Fruit fly (Drosophila melanogaster): Measurements from ENCODE around the gene Task6.

The Task6 gene

DNA sequence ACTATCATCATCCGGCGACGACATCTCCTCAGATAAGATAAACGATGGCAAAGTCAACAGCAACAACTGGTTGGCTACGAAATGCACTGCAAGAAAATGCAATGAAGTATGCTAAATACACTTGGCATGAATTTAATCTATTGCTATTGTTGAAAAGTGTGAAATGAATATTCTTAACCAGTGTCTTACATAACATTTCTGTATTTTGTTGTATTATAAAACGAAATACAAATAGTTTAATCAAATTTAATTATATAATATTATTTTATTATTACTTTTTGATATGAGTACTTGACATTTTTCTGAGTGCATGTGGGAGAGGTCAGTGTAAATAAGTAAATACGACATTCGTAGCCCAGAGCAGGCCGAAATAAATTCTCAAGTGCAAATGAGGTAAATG lies 39.2 kb upstream of the Task6 start (continued):
- TF ChIP-seq CG1233 (GFP tag; optimal IDR thresholded peaks at IDR 0.05) (peak; percentile 51), inv (GFP tag; IDR thresholded peaks at IDR 0.05; ENCODE audit: partially characterized antibody) (no peak), CG4707 (GFP tag; optimal IDR thresholded peaks at IDR 0.05) (no peak), tap (tag; optimal IDR thresholded peaks at IDR 0.05) (peak; percentile 25), cad (GFP tag; optimal IDR thresholded peaks at IDR 0.05) (no peak), Max (GFP tag; optimal IDR thresholded peaks at IDR 0.05) (no peak), GATAe (GFP tag; conservative IDR thresholded peaks at IDR 0.05) (no peak), Myb (GFP tag; optimal IDR thresholded peaks at IDR 0.05) (no peak), da (GFP tag; optimal IDR thresholded peaks at IDR 0.05) (no peak), CG30431 (GFP tag; optimal IDR thresholded peaks at IDR 0.05) (peak; percentile 17), CG4360 (GFP tag; IDR thresholded peaks at IDR 0.05) (no peak), sob (GFP tag; IDR thresholded peaks at IDR 0.05) (no peak), gcm2 (GFP tag; optimal IDR thresholded peaks at IDR 0.05) (no peak), lola (GFP tag; optimal IDR thresholded peaks at IDR 0.05) (peak in 1 of 3 experiments; percentile 43), CG10147 (GFP tag; optimal IDR thresholded peaks at IDR 0.05) (no peak), ewg (GFP tag; optimal IDR thresholded peaks at IDR 0.05) (no peak), B-H1 (GFP tag; IDR thresholded peaks at IDR 0.05) (no peak), H15 (GFP tag; IDR thresholded peaks at IDR 0.05) (no peak), CG5953 (GFP tag; IDR thresholded peaks at IDR 0.05) (no peak), CrebB (tag; optimal IDR thresholded peaks at IDR 0.05) (no peak), toy (GFP tag; IDR thresholded peaks at IDR 0.05) (no peak), CG1529 (GFP tag; optimal IDR thresholded peaks at IDR 0.05) (peak; percentile 22), Gug (GFP tag; IDR thresholded peaks at IDR 0.05) (no peak), pros (GFP tag; optimal IDR thresholded peaks at IDR 0.05) (no peak), CG31365 (tag; optimal IDR thresholded peaks at IDR 0.05) (no peak), Nf-YB (GFP tag; optimal IDR thresholded peaks at IDR 0.05) (no peak), CG11504 (tag; optimal IDR thresholded peaks at IDR 0.05) (peak; percentile 35), CG12942 (GFP tag; optimal IDR thresholded peaks at IDR 0.05) (no peak), ab (GFP tag; optimal IDR thresholded peaks at IDR 0.05) (no peak), CG8281 (tag; optimal IDR thresholded peaks at IDR 0.05) (no peak), Six4 (GFP tag; optimal IDR thresholded peaks at IDR 0.05) (peak; percentile 3), zf30C (GFP tag; optimal IDR thresholded peaks at IDR 0.05) (peak; percentile 68), slbo (GFP tag; IDR thresholded peaks at IDR 0.05) (no peak), Camta (GFP tag; optimal IDR thresholded peaks at IDR 0.05) (no peak), Hmx (GFP tag; optimal IDR thresholded peaks at IDR 0.05) (no peak), luna (GFP tag; optimal IDR thresholded peaks at IDR 0.05) (no peak), Kr (GFP tag; optimal IDR thresholded peaks at IDR 0.05) (no peak), HLH54F (GFP tag; optimal IDR thresholded peaks at IDR 0.05) (no peak), Med (GFP tag) (peak; percentile 45), Fer1 (GFP tag; optimal IDR thresholded peaks at IDR 0.05) (peak; percentile 30), HLH3B (GFP tag; IDR thresholded peaks at IDR 0.05) (peak; percentile 37; the same call in 1 of the 2 replicates), Dip2 (GFP tag; IDR thresholded peaks at IDR 0.05) (no peak), gem (tag; optimal IDR thresholded peaks at IDR 0.05) (peak; percentile 76), CG12744 (GFP tag; optimal IDR thresholded peaks at IDR 0.05) (no peak), croc (GFP tag; conservative IDR thresholded peaks at IDR 0.05) (no peak), Drgx (GFP tag; IDR thresholded peaks at IDR 0.05) (peak; percentile 66), CG7839 (tag; optimal IDR thresholded peaks at IDR 0.05) (peak; percentile 54), wek (GFP tag; optimal IDR thresholded peaks at IDR 0.05) (no peak), CG10543 (GFP tag; optimal IDR thresholded peaks at IDR 0.05) (no peak), CG18262 (tag; optimal IDR thresholded peaks at IDR 0.05) (peak; percentile 67), CG42726 (GFP tag; IDR thresholded peaks at IDR 0.05; ENCODE audit: partially characterized antibody) (no peak), CG7372 (GFP tag; IDR thresholded peaks at IDR 0.05) (no peak)
